Fruit fly (Drosophila melanogaster): Measurements from ENCODE around the gene CG13362.

DNA sequence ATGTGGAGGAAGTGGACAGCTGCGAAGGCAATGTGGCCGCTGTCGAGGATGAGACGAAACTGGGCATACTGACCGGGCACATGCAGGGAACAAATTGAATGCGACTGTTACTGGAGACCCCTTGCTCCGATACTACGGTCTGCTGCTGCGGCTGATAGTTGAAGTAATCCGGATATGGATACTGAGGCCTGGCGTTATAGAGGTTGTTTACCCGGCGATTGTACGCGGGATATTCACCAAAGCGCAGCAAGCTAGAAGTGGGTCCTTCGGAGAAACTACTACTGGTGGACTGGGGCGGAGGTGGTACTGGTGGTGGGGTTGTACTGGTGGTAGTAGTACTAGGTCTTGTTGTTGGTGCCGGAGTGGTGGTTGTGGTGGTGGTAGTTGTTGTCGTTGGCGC is 1.1 kb downstream of the CG13362 start, which contains the start of gene CG5254:
- TF ChIP-seq CG6808 (GFP tag; optimal IDR thresholded peaks at IDR 0.05) (no peak), Met (GFP tag; optimal IDR thresholded peaks at IDR 0.05) (no peak), Ets21C (GFP tag; optimal IDR thresholded peaks at IDR 0.05) (no peak), Sox102F (GFP tag; optimal IDR thresholded peaks at IDR 0.05) (no peak), Eip75B (GFP tag; optimal IDR thresholded peaks at IDR 0.05) (no peak), CG31627 (GFP tag; optimal IDR thresholded peaks at IDR 0.05) (no peak), CG6854 (GFP tag; optimal IDR thresholded peaks at IDR 0.05) (no peak), Eip93F (GFP tag; optimal IDR thresholded peaks at IDR 0.05) (no peak), Eip78C (GFP tag) (no peak), Hr39 (GFP tag; optimal IDR thresholded peaks at IDR 0.05) (no peak)
